Fruit fly (Drosophila melanogaster): ENCODE data around the gene CG13409.

- no peak for TF ChIP-seq CG12605 (GFP tag; IDR thresholded peaks at IDR 0.05)
- no peak for TF ChIP-seq Pif1B (GFP tag; optimal IDR thresholded peaks at IDR 0.05)
- peak; percentile 28; the same call in 1 of the 2 replicates for TF ChIP-seq Ets98B (GFP tag; IDR thresholded peaks at IDR 0.05)
- TF ChIP-seq CG15710 (tag; optimal IDR thresholded peaks at IDR 0.05): no peak
- no peak for TF ChIP-seq D1 (tag; optimal IDR thresholded peaks at IDR 0.05)
- TF ChIP-seq Pif1A (GFP tag; optimal IDR thresholded peaks at IDR 0.05): no peak
Measured at dm6 chr3R:22025320-22025719, 6.4 kb downstream of the CG13409 start, which contains the start of gene CG6028.
